Worm (Caenorhabditis elegans) whole organism, late embryonic: Measurements from ENCODE around the gene dsb-1.
A peak's percentile ranks its signal among the peaks of the same experiment; 100 is the strongest.

Experiments
- C08G9.2 ChIP-seq: sonication (generic microtip); optimal IDR thresholded peaks from 2 replicates; lab custom pipeline; 2016; ENCODE audit warnings: mild to moderate bottlenecking, missing genetic modification characterization, moderate library complexity, missing compliant biosample characterization
- K09A11.1 ChIP-seq: sonication (generic microtip); optimal IDR thresholded peaks from 2 replicates; lab custom pipeline; 2017; ENCODE audit warnings: antibody characterized with exemption, mild to moderate bottlenecking, missing genetic modification characterization, missing compliant biosample characterization; ENCODE audit not compliant: insufficient read depth
- T23F11.4 ChIP-seq: fragments of 200-800 bp; sonication (Bioruptor generic); optimal IDR thresholded peaks from 2 replicates; lab custom pipeline; 2018; ENCODE audit warnings: mild to moderate bottlenecking, missing genetic modification characterization, missing compliant biosample characterization
- Y22D7AL.16 ChIP-seq: sonication (generic microtip); optimal IDR thresholded peaks from 2 replicates; lab custom pipeline; 2016; ENCODE audit warnings: missing genetic modification characterization, missing compliant biosample characterization
- ahr-1 ChIP-seq: sonication (generic microtip); optimal IDR thresholded peaks from 2 replicates; lab custom pipeline; 2016; ENCODE audit warnings: missing genetic modification characterization, missing compliant biosample characterization
- ama-1 ChIP-seq: fragments of 150-350 bp; optimal IDR thresholded peaks from 2 replicates; lab custom pipeline; 2014
- ceh-14 ChIP-seq: sonication (generic microtip); optimal IDR thresholded peaks from 2 replicates; lab custom pipeline; 2016; ENCODE audit warnings: missing genotype, missing genetic modification characterization, missing compliant biosample characterization
- ceh-24 ChIP-seq: sonication (generic microtip); optimal IDR thresholded peaks from 2 replicates; lab custom pipeline; 2016; ENCODE audit warnings: mild to moderate bottlenecking, missing genetic modification characterization, missing compliant biosample characterization
- ceh-30 ChIP-seq: fragments of 150-350 bp; optimal IDR thresholded peaks from 2 replicates; lab custom pipeline; 2014; ENCODE audit warnings: missing biosample characterization, missing genetic modification characterization
- ceh-34 ChIP-seq: sonication (generic microtip); optimal IDR thresholded peaks from 2 replicates; lab custom pipeline; 2016; ENCODE audit warnings: mild to moderate bottlenecking, missing genetic modification characterization, missing compliant biosample characterization
- ceh-48 ChIP-seq: sonication (generic microtip); optimal IDR thresholded peaks from 2 replicates; lab custom pipeline; 2016; ENCODE audit warnings: missing genetic modification characterization, inconsistent platforms, missing compliant biosample characterization
- ceh-6 ChIP-seq: fragments of 200-800 bp; sonication (Bioruptor generic); optimal IDR thresholded peaks from 2 replicates; lab custom pipeline; 2018; ENCODE audit warnings: mild to moderate bottlenecking, missing genetic modification characterization, missing compliant biosample characterization
- ceh-9 ChIP-seq: sonication (generic microtip); optimal IDR thresholded peaks from 2 replicates; lab custom pipeline; 2016; ENCODE audit warnings: mild to moderate bottlenecking, missing genetic modification characterization, inconsistent platforms, missing compliant biosample characterization
- dmd-4 ChIP-seq: sonication (generic microtip); optimal IDR thresholded peaks from 2 replicates; lab custom pipeline; 2016; ENCODE audit warnings: borderline replicate concordance, missing genetic modification characterization, missing compliant biosample characterization
- dve-1 ChIP-seq: sonication (generic microtip); optimal IDR thresholded peaks from 2 replicates; lab custom pipeline; 2017; ENCODE audit warnings: antibody characterized with exemption, mild to moderate bottlenecking, missing genetic modification characterization, missing compliant biosample characterization
- elt-2 ChIP-seq: sonication (generic microtip); optimal IDR thresholded peaks from 2 replicates; lab custom pipeline; 2016; ENCODE audit warnings: missing genetic modification reagents, missing genetic modification characterization, missing compliant biosample characterization
- ets-4 ChIP-seq: sonication (generic microtip); optimal IDR thresholded peaks from 2 replicates; lab custom pipeline; 2016; ENCODE audit warnings: missing genetic modification characterization, missing compliant biosample characterization
- eyg-1 ChIP-seq: sonication (generic microtip); optimal IDR thresholded peaks from 2 replicates; lab custom pipeline; 2016; ENCODE audit warnings: missing genotype, missing genetic modification characterization, missing compliant biosample characterization
- fkh-6 ChIP-seq: sonication (generic microtip); optimal IDR thresholded peaks from 2 replicates; lab custom pipeline; 2016; ENCODE audit warnings: missing genetic modification characterization, missing compliant biosample characterization
- hlh-13 ChIP-seq: fragments of 200-800 bp; sonication (Bioruptor generic); optimal IDR thresholded peaks from 2 replicates; lab custom pipeline; 2018; ENCODE audit warnings: mild to moderate bottlenecking, missing genetic modification characterization, missing compliant biosample characterization
- hlh-15 ChIP-seq: sonication (generic microtip); optimal IDR thresholded peaks from 2 replicates; lab custom pipeline; 2016; ENCODE audit warnings: missing genetic modification characterization, missing compliant biosample characterization
- hlh-30 ChIP-seq: sonication (generic microtip); optimal IDR thresholded peaks from 2 replicates; lab custom pipeline; 2017; ENCODE audit warnings: antibody characterized with exemption, missing genetic modification characterization, missing compliant biosample characterization; ENCODE audit not compliant: insufficient read depth
- hlh-8 ChIP-seq: sonication (generic microtip); optimal IDR thresholded peaks from 2 replicates; lab custom pipeline; 2016; ENCODE audit warnings: missing genotype, missing genetic modification characterization, missing compliant biosample characterization
- lin-11 ChIP-seq: fragments of 200-800 bp; sonication (Bioruptor generic); optimal IDR thresholded peaks from 2 replicates; lab custom pipeline; 2018; ENCODE audit warnings: mild to moderate bottlenecking, missing genetic modification characterization, missing compliant biosample characterization
- nfya-1 ChIP-seq: sonication (generic microtip); optimal IDR thresholded peaks from 2 replicates; lab custom pipeline; 2017; ENCODE audit warnings: missing genetic modification characterization, mild to moderate bottlenecking, missing compliant biosample characterization, antibody characterized with exemption, moderate library complexity
- nhr-11 ChIP-seq: fragments of 150-350 bp; optimal IDR thresholded peaks from 2 replicates; lab custom pipeline; 2014; ENCODE audit warnings: missing biosample characterization, missing genetic modification characterization
- nhr-232 ChIP-seq: sonication (generic microtip); optimal IDR thresholded peaks from 2 replicates; lab custom pipeline; 2016; ENCODE audit warnings: missing genetic modification characterization, missing compliant biosample characterization
- odd-2 ChIP-seq: sonication (generic microtip); optimal IDR thresholded peaks from 2 replicates; lab custom pipeline; 2017; ENCODE audit warnings: antibody characterized with exemption, mild to moderate bottlenecking, missing genetic modification characterization, missing compliant biosample characterization
- pag-3 ChIP-seq: sonication (generic microtip); optimal IDR thresholded peaks from 2 replicates; lab custom pipeline; 2016; ENCODE audit warnings: missing compliant biosample characterization, missing genetic modification characterization, borderline replicate concordance
- pha-2 ChIP-seq: sonication (generic microtip); optimal IDR thresholded peaks from 2 replicates; lab custom pipeline; 2017; ENCODE audit warnings: mild to moderate bottlenecking, missing genetic modification characterization, missing compliant biosample characterization
- pqm-1 ChIP-seq: sonication (generic microtip); optimal IDR thresholded peaks from 2 replicates; lab custom pipeline; 2016; ENCODE audit warnings: missing genetic modification characterization, missing compliant biosample characterization
- rnt-1 ChIP-seq: sonication (generic microtip); optimal IDR thresholded peaks from 2 replicates; lab custom pipeline; 2016; ENCODE audit warnings: missing genetic modification characterization, missing compliant biosample characterization
- syd-9 ChIP-seq: sonication (generic microtip); optimal IDR thresholded peaks from 2 replicates; lab custom pipeline; 2016; ENCODE audit warnings: mild to moderate bottlenecking, missing genetic modification characterization, moderate library complexity, missing compliant biosample characterization
- tbx-2 ChIP-seq: sonication (generic microtip); optimal IDR thresholded peaks from 2 replicates; lab custom pipeline; 2016; ENCODE audit warnings: missing genetic modification characterization, missing compliant biosample characterization
- tbx-7 ChIP-seq: sonication (generic microtip); optimal IDR thresholded peaks from 2 replicates; lab custom pipeline; 2016; ENCODE audit warnings: missing genotype, missing genetic modification characterization, missing compliant biosample characterization
- unc-55 ChIP-seq: sonication (generic microtip); optimal IDR thresholded peaks from 2 replicates; lab custom pipeline; 2017; ENCODE audit warnings: missing biosample characterization, missing genetic modification reagents, missing genetic modification characterization
- unc-86 ChIP-seq: sonication (generic microtip); optimal IDR thresholded peaks from 2 replicates; lab custom pipeline; 2016; ENCODE audit warnings: missing genetic modification characterization, missing compliant biosample characterization
- zip-5 ChIP-seq: sonication (generic microtip); optimal IDR thresholded peaks from 2 replicates; lab custom pipeline; 2016; ENCODE audit warnings: missing genetic modification characterization, missing compliant biosample characterization

Gene dsb-1

DNA sequence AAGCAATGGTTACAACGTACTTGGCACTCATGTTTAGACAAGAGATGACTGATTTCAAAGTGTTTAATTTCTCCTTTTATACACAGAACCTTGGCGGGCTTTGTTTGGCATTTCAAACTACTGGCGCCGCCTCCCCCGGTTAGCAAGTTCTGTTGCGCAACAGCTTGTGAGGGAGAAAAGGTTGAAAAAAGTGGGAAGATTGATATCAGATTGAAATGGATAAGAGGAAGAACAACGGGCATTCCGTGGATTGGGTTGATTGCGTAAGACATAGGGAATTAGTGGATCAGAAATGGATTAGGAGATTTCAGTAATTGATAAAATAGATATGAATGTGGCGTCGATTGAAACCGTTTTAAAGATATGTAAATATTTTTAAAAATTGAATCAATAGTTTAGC, 19.7 kb downstream of the dsb-1 start, which contains the start of gene col-130:
col-130 (minus strand) TSS at position 50 of the 400 bp plus-strand sequence.
- TF ChIP-seq hlh-8 (tag; lab: Kevin White, UChicago) (no peak), nfya-1 (tag; lab: Kevin White, UChicago) (no peak), ceh-14 (tag; lab: Kevin White, UChicago) (no peak), ahr-1 (tag; lab: Kevin White, UChicago) (no peak), Y22D7AL.16 (tag; lab: Kevin White, UChicago) (no peak), syd-9 (tag; lab: Kevin White, UChicago) (no peak), fkh-6 (tag; lab: Kevin White, UChicago) (no peak), K09A11.1 (tag; lab: Kevin White, UChicago) (no peak), unc-55 (GFP tag; lab: Kevin White, UChicago) (no peak), unc-86 (no peak)

DNA sequence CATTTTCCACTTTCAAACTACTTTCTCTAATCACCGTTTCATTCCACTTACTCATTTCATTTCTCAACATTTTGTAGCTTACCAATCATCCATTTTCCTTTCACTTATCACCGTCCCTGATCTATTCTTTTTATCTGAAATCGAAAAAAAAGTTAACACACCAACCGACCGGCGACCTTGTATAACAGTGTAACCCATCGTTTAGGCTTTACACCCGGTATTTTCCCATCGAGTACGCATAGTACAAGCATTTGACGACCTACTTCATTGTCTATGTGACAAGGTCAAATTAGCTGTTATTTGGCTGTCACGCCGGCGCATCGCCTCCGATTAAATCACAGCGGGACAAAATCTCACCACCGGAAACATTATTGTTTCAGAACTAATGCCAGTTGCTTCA, 20.8 kb downstream of the dsb-1 start:
- TF ChIP-seq pqm-1 (tag; lab: Kevin White, UChicago): no peak
- no peak for TF ChIP-seq ceh-30
- no peak for TF ChIP-seq syd-9 (tag; lab: Kevin White, UChicago)
- no peak for TF ChIP-seq ceh-6
- no peak for TF ChIP-seq tbx-7 (tag; lab: Kevin White, UChicago)
- TF ChIP-seq rnt-1 (tag; lab: Kevin White, UChicago): no peak
- no peak for TF ChIP-seq ets-4 (tag; lab: Kevin White, UChicago)
- no peak for TF ChIP-seq ceh-14 (tag; lab: Kevin White, UChicago)
- TF ChIP-seq ceh-9 (tag; lab: Kevin White, UChicago): no peak
- no peak for TF ChIP-seq ama-1 (lab: Kevin White, UChicago)
- no peak for TF ChIP-seq tbx-2 (tag; lab: Kevin White, UChicago)
- TF ChIP-seq dmd-4 (tag; lab: Kevin White, UChicago): no peak
- TF ChIP-seq hlh-13 (GFP tag; lab: Kevin White, UChicago): no peak
- TF ChIP-seq ceh-48 (tag; lab: Kevin White, UChicago): no peak
- TF ChIP-seq pha-2 (tag; lab: Kevin White, UChicago): no peak
- TF ChIP-seq lin-11 (tag; lab: Kevin White, UChicago): no peak
- no peak for TF ChIP-seq ahr-1 (tag; lab: Kevin White, UChicago)
- no peak for TF ChIP-seq T23F11.4 (GFP tag; lab: Kevin White, UChicago)

DNA sequence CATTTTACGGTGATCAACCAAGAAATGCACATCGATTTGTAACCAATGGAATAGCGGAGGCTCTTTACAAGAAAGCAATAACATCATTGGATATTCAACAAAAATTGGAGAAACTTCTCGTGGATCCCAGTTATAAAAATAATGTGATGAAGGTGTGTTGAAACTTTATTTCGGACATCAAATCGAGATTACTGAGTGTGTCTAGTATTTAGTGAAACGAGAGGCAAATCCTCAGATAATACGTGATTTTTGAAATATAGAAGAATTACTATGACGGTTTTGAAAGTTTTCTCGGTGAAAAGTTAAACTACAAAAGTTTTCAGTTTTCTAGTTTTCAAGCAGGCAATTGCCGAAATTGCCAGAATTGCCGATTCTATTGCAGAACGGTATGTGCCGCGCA, 23.0 kb downstream of the dsb-1 start:
- TF ChIP-seq nhr-232 (tag; lab: Kevin White, UChicago) (no peak), dve-1 (no peak), unc-86 (no peak), elt-2 (no peak), odd-2 (no peak)

DNA sequence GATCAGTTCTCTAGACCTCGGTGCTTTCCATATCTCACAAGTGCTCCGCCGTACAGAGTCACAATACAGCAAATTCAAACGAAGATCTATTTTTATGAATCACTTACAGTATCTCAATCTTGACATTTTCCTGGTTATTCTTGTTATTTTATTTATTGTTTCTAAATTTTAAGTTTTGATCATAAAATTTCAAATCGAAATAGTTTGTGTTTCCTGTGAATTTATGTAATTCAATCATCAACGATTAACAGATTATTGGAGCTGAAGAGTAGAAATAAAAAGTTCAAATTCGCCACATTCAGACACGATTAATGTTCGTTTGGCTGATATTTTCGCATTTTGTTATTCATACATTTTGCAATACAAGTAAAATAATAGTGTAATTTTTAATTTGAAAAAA, 23.6 kb downstream of the dsb-1 start, which contains the start of gene clec-184:
clec-184 (plus strand) TSS at position 301 of the 400 bp plus-strand sequence.
- TF ChIP-seq hlh-13 (GFP tag; lab: Kevin White, UChicago) (no peak), ceh-14 (tag; lab: Kevin White, UChicago) (no peak), dmd-4 (tag; lab: Kevin White, UChicago) (no peak), unc-55 (GFP tag; lab: Kevin White, UChicago) (no peak)

DNA sequence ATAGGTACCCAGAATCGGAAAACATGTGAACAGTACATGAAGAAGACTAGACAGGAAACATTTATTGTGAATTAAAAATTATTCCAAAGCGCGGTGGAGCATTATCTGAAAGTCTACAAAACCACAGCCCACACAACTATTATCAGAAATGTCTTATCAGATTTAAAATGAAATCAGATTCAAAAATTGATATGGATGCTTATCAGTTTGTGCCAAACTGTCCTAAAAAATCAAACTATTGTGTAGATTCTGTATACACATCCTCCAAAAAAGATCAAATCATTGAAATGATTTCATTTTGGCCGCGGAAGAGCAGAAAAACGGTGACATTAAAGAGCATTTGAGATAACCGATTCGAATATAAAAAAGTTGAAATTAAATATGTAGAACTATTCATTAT, 26.7 kb downstream of the dsb-1 start, which contains the start of gene irg-4:
irg-4 (plus strand) TSS at position 392 of the 400 bp plus-strand sequence.
- TF ChIP-seq ceh-34 (tag; lab: Kevin White, UChicago) (no peak), odd-2 (no peak), elt-2 (peak; percentile 77), C08G9.2 (tag; lab: Kevin White, UChicago) (no peak)

DNA sequence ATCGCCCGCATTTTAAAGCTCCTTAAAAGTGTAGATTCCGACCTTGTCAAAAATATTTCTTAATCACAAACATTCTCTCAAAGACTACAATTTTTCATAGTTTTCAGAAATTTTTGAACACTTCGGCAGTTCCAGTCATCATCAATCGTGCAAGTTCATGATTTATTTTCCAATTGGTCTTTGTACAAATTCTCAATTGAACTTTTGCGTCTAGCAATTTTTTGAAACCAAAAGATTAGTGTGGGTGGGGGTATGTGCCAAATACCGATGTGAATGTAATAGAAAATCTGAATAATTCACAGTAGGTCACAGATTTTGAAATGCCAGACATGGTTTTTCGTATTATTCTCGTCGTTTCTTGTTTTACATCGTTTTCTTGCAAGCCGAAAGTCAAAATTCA, 29.6 kb downstream of the dsb-1 start, which contains the start of gene clec-185:
clec-185 (plus strand) TSS at position 301 of the 400 bp plus-strand sequence.
- no peak for TF ChIP-seq tbx-2 (tag; lab: Kevin White, UChicago)
- no peak for TF ChIP-seq elt-2
- TF ChIP-seq hlh-30 (tag; lab: Kevin White, UChicago): no peak
- no peak for TF ChIP-seq pag-3
- TF ChIP-seq ceh-34 (tag; lab: Kevin White, UChicago): no peak
- TF ChIP-seq syd-9 (tag; lab: Kevin White, UChicago): no peak
- TF ChIP-seq ceh-48 (tag; lab: Kevin White, UChicago): no peak
- TF ChIP-seq hlh-15 (tag; lab: Kevin White, UChicago): no peak
- TF ChIP-seq hlh-8 (tag; lab: Kevin White, UChicago): no peak
- TF ChIP-seq unc-86: no peak
- no peak for TF ChIP-seq ceh-24 (tag; lab: Kevin White, UChicago)
- no peak for TF ChIP-seq zip-5 (tag; lab: Kevin White, UChicago)
- no peak for TF ChIP-seq eyg-1 (tag; lab: Kevin White, UChicago)
- TF ChIP-seq nhr-11 (tag; lab: Kevin White, UChicago): no peak
- no peak for TF ChIP-seq C08G9.2 (tag; lab: Kevin White, UChicago)
